Worm (Caenorhabditis elegans) whole organism, L2 larva: ENCODE data around the gene emg-1.

Experiments
- R02D3.7 ChIP-seq: fragments of 150-350 bp; optimal IDR thresholded peaks from 2 replicates; lab custom pipeline; 2014; ENCODE audit warnings: missing biosample characterization, missing genetic modification characterization
- Y55F3AM.14 ChIP-seq: fragments of 200-800 bp; sonication (Bioruptor generic); optimal IDR thresholded peaks from 2 replicates; lab custom pipeline; 2018; ENCODE audit warnings: mild to moderate bottlenecking, missing genetic modification characterization, missing compliant biosample characterization
- alr-1 ChIP-seq: fragments of 150-350 bp; optimal IDR thresholded peaks from 2 replicates; lab custom pipeline; 2014; ENCODE audit warnings: missing biosample characterization, missing genetic modification characterization
- ama-1 ChIP-seq: fragments of 150-350 bp; optimal IDR thresholded peaks from 2 replicates; lab custom pipeline; 2018; ENCODE audit warnings: inconsistent platforms
- ceh-16 ChIP-seq: fragments of 150-350 bp; optimal IDR thresholded peaks from 2 replicates; lab custom pipeline; 2014; ENCODE audit warnings: missing biosample characterization, missing genetic modification characterization
- ceh-82 ChIP-seq: fragments of 150-350 bp; optimal IDR thresholded peaks from 2 replicates; lab custom pipeline; 2014; ENCODE audit warnings: missing biosample characterization, missing genetic modification characterization
- dmd-4 ChIP-seq: sonication (generic microtip); optimal IDR thresholded peaks from 2 replicates; lab custom pipeline; 2017; ENCODE audit warnings: missing biosample characterization, missing genetic modification characterization
- elt-1 ChIP-seq: fragments of 150-350 bp; optimal IDR thresholded peaks from 2 replicates; lab custom pipeline; 2014; ENCODE audit warnings: missing biosample characterization, missing genetic modification characterization
- elt-3 ChIP-seq: sonication (generic microtip); optimal IDR thresholded peaks from 2 replicates; lab custom pipeline; 2017; ENCODE audit warnings: missing biosample characterization, missing genetic modification characterization
- fos-1 ChIP-seq: fragments of 150-350 bp; optimal IDR thresholded peaks from 2 replicates; lab custom pipeline; 2014; ENCODE audit warnings: missing biosample characterization, missing genetic modification characterization
- gmeb-1 ChIP-seq: fragments of 150-350 bp; optimal IDR thresholded peaks from 2 replicates; lab custom pipeline; 2014; ENCODE audit warnings: missing biosample characterization, missing genetic modification characterization
- lin-11 ChIP-seq: fragments of 150-350 bp; sonication (generic microtip); optimal IDR thresholded peaks from 2 replicates; lab custom pipeline; 2014; ENCODE audit warnings: missing biosample characterization, missing genetic modification characterization, inconsistent platforms, mixed read lengths
- lin-13 ChIP-seq: fragments of 150-350 bp; optimal IDR thresholded peaks from 2 replicates; lab custom pipeline; 2014; ENCODE audit warnings: missing biosample characterization, missing genetic modification reagents, missing genetic modification characterization
- lin-39 ChIP-seq: fragments of 150-350 bp; optimal IDR thresholded peaks from 2 replicates; lab custom pipeline; 2014; ENCODE audit warnings: missing biosample characterization, missing genetic modification reagents, missing genetic modification characterization
- mbf-1 ChIP-seq: sonication (generic microtip); optimal IDR thresholded peaks from 2 replicates; lab custom pipeline; 2017; ENCODE audit warnings: missing biosample characterization, missing genetic modification characterization
- mdl-1 ChIP-seq, 2 experiments: fragments of 150-350 bp in 1 of 2; sonication (generic microtip) in 1 of 2; optimal IDR thresholded peaks; 2 replicates each; lab custom pipeline; 2017; ENCODE audit warnings: missing biosample characterization in 2 of 2, missing genetic modification characterization in 2 of 2
- nhr-10 ChIP-seq: sonication (generic microtip); optimal IDR thresholded peaks from 2 replicates; lab custom pipeline; 2017; ENCODE audit warnings: missing biosample characterization, missing genetic modification characterization
- nhr-12 ChIP-seq: fragments of 150-350 bp; optimal IDR thresholded peaks from 2 replicates; lab custom pipeline; 2014; ENCODE audit warnings: missing biosample characterization, missing genetic modification characterization
- nhr-21 ChIP-seq: fragments of 150-350 bp; optimal IDR thresholded peaks from 2 replicates; lab custom pipeline; 2014; ENCODE audit warnings: missing biosample characterization, missing genetic modification characterization
- nhr-6 ChIP-seq: fragments of 150-350 bp; optimal IDR thresholded peaks from 2 replicates; lab custom pipeline; 2014; ENCODE audit warnings: missing biosample characterization, missing genetic modification characterization
- sma-3 ChIP-seq: sonication (generic microtip); optimal IDR thresholded peaks from 2 replicates; lab custom pipeline; 2016; ENCODE audit warnings: missing genetic modification reagents, missing genetic modification characterization, missing compliant biosample characterization
- unc-55 ChIP-seq: fragments of 150-350 bp; sonication (generic microtip); optimal IDR thresholded peaks from 3 replicates; lab custom pipeline; 2014; ENCODE audit warnings: missing biosample characterization, missing genetic modification reagents, missing genetic modification characterization
- unc-62 ChIP-seq: fragments of 150-350 bp; optimal IDR thresholded peaks from 2 replicates; lab custom pipeline; 2014; ENCODE audit warnings: missing biosample characterization, missing genetic modification reagents, missing genetic modification characterization
- zag-1 ChIP-seq: fragments of 150-350 bp; optimal IDR thresholded peaks from 2 replicates; lab custom pipeline; 2014; ENCODE audit warnings: missing biosample characterization, missing genetic modification characterization
- ztf-1 ChIP-seq: fragments of 200-800 bp; sonication (Bioruptor generic); conservative IDR thresholded peaks from 2 replicates; pipeline ENCODE4 v1.3.6; 2022; ENCODE audit warnings: missing genetic modification characterization, missing compliant biosample characterization
- ztf-11 ChIP-seq: sonication (generic microtip); optimal IDR thresholded peaks from 2 replicates; lab custom pipeline; 2017; ENCODE audit warnings: missing biosample characterization, missing genetic modification characterization
- ztf-4 ChIP-seq: fragments of 150-350 bp; optimal IDR thresholded peaks from 2 replicates; lab custom pipeline; 2014; ENCODE audit warnings: missing biosample characterization, missing genetic modification characterization

emg-1 gene

ce11 chrIII:10671894-10672293 is 22.6 kb downstream of the emg-1 start:
- TF ChIP-seq ceh-82 (no peak), ztf-11 (tag; lab: Kevin White, UChicago) (no peak), lin-39 (no peak), alr-1 (tag; lab: Kevin White, UChicago) (no peak), zag-1 (tag; lab: Kevin White, UChicago) (no peak), unc-55 (GFP tag; lab: Kevin White, UChicago) (no peak)

ce11 chrIII:10678971-10679370 is 29.7 kb downstream of the emg-1 start, which contains the start of gene Y39A1A.16:
TSS of gene Y39A1A.16 (plus strand) at chrIII:10679271.
- no peak for TF ChIP-seq ztf-4 (tag; lab: Kevin White, UChicago)
- TF ChIP-seq mdl-1 (tag; optimal IDR thresholded peaks at IDR 0.05; lab: Kevin White, UChicago): no peak
- TF ChIP-seq fos-1 (tag; lab: Kevin White, UChicago): no peak
- no peak for TF ChIP-seq gmeb-1 (tag; lab: Kevin White, UChicago)
- TF ChIP-seq R02D3.7 (tag; lab: Kevin White, UChicago): no peak
- TF ChIP-seq elt-3: no peak
- TF ChIP-seq lin-11 (tag; lab: Kevin White, UChicago): no peak
- TF ChIP-seq unc-62 (GFP tag; lab: Kevin White, UChicago): no peak
- TF ChIP-seq elt-1 (tag; lab: Kevin White, UChicago): no peak
- no peak for TF ChIP-seq zag-1 (tag; lab: Kevin White, UChicago)
- no peak for TF ChIP-seq lin-39

- no peak for TF ChIP-seq dmd-4 (tag; lab: Kevin White, UChicago)
Measured at ce11 chrIII:10689057-10689456, 39.7 kb downstream of the emg-1 start, which contains the start of gene Y39A1A.31. TSS of gene Y39A1A.31 (minus strand) at chrIII:10689157.

DNA sequence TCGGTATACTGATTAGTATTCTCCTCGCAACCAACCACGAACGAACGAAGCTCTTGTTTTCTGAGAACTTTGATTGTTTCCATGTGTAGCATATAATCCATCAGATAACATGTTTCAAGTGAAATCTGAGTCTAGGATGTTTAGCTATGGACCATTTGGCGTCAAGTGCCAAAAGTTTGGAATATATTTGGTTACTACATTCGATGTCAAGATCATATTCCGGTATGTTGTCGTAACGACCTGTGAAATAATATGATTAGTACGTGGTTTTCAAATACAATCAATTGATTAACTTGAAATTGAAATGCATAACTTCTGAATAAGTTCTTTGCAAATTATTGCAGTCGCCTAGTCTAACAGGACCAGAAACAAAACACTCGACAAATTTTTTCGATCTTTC is 41.7 kb downstream of the emg-1 start, which contains the start of gene Y39A1A.17:
Y39A1A.17 (minus strand) TSS at position 101 of the 400 bp plus-strand sequence.
- TF ChIP-seq lin-11 (tag; lab: Kevin White, UChicago) (no peak), ceh-16 (tag; lab: Kevin White, UChicago) (no peak)
- TF ChIP-seq, all 48 proteins: peak for 0

DNA sequence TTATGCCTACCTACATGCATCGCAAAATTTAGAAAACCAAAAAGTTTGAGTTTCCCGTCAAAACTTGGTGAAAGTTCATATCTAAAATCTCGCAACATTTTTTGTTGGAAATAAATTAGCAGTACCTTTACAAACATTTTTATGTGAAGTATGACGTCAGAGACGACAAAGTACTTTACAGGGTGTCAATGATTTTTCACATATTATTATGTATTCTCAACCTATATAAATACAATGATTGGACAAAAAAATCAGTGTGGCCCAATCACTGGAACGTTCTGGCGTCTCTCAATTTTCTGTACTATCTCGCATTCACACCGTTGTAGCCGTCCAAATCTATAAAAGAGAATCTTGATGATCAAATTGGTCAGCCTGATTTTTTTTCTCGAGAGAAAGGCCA is 45.0 kb downstream of the emg-1 start, which contains the start of the genes Y39A1A.18 and fmo-3:
Y39A1A.18 (minus strand) TSS at position 192 of the 400 bp plus-strand sequence.
fmo-3 (plus strand) TSS at position 388 of the 400 bp plus-strand sequence.
- TF ChIP-seq Y55F3AM.14 (GFP tag; lab: Kevin White, UChicago) (no peak), elt-3 (no peak), sma-3 (GFP tag; lab: Kevin White, UChicago) (no peak), unc-62 (GFP tag; lab: Kevin White, UChicago) (no peak), zag-1 (tag; lab: Kevin White, UChicago) (no peak), mbf-1 (tag; lab: Kevin White, UChicago) (no peak), unc-55 (GFP tag; lab: Kevin White, UChicago) (no peak), dmd-4 (tag; lab: Kevin White, UChicago) (no peak), nhr-10 (tag; lab: Kevin White, UChicago) (no peak), lin-11 (tag; lab: Kevin White, UChicago) (no peak)

DNA sequence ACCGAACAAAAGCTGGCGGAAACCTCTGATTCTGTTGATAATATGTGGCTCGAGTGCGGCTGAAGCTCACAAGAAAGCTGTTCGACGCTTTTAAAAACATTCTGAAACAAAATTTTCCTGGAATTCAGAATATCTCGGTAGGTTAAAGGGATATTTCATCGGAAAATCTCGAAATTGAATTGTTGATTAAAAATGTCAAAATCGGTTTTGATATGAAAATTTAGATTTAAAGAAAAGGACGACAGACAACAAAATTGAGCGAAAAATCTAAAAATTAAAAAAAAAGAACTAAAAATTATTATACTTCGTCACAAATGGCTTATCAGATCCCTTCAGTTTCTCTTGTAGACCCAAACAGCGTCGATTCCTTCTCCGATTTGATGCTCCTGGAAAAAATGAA is 51.1 kb downstream of the emg-1 start, which contains the start of gene Y39A1A.20:
Y39A1A.20 (minus strand) TSS at position 101 of the 400 bp plus-strand sequence.
- TF ChIP-seq fos-1 (tag; lab: Kevin White, UChicago) (no peak), lin-13 (GFP tag; lab: Kevin White, UChicago) (no peak), nhr-6 (tag; lab: Kevin White, UChicago) (no peak), ama-1 (lab: Kevin White, UChicago) (no peak), unc-55 (GFP tag; lab: Kevin White, UChicago) (no peak), unc-62 (GFP tag; lab: Kevin White, UChicago) (no peak), nhr-21 (no peak), alr-1 (tag; lab: Kevin White, UChicago) (no peak), dmd-4 (tag; lab: Kevin White, UChicago) (no peak), nhr-12 (tag; lab: Kevin White, UChicago) (no peak), ztf-4 (tag; lab: Kevin White, UChicago) (no peak), ztf-1 (no peak), lin-39 (no peak), R02D3.7 (tag; lab: Kevin White, UChicago) (no peak), Y55F3AM.14 (GFP tag; lab: Kevin White, UChicago) (no peak)
